Worm (Caenorhabditis elegans): ENCODE data around the gene ant-1.4.

The ant-1.4 gene

ce11 chrIV:8481308-8481707 is 21.2 kb upstream of the ant-1.4 start, which contains the start of gene spp-8 (continued):
- TF ChIP-seq F10B5.3 (tag; optimal IDR thresholded peaks at IDR 0.05) (no peak), ceh-20 (GFP tag; IDR thresholded peaks at IDR 0.05) (peak; percentile 92), ztf-7 (tag; optimal IDR thresholded peaks at IDR 0.05) (no peak), saeg-2 (GFP tag; IDR thresholded peaks at IDR 0.05) (no peak), Y5F2A.4 (GFP tag; optimal IDR thresholded peaks at IDR 0.05) (no peak), Y48G9A.11 (GFP tag; IDR thresholded peaks at IDR 0.05) (no peak), dpl-1 (GFP tag; optimal IDR thresholded peaks at IDR 0.05) (no peak), tag-97 (GFP tag; IDR thresholded peaks at IDR 0.05) (no peak), dmd-9 (GFP tag; IDR thresholded peaks at IDR 0.05) (no peak), nhr-41 (GFP tag; IDR thresholded peaks at IDR 0.05) (no peak), F26F4.8 (GFP tag; conservative IDR thresholded peaks at IDR 0.05) (no peak), zip-2 (tag; optimal IDR thresholded peaks at IDR 0.05) (no peak), pqm-1 (tag; optimal IDR thresholded peaks at IDR 0.05) (peak; percentile 93), nhr-10 (tag; optimal IDR thresholded peaks at IDR 0.05) (no peak)

- TF ChIP-seq mep-1 (tag; optimal IDR thresholded peaks at IDR 0.05), result no peak
- no peak for TF ChIP-seq mxl-2 (GFP tag; conservative IDR thresholded peaks at IDR 0.05)
- no peak for TF ChIP-seq ceh-32 (tag; optimal IDR thresholded peaks at IDR 0.05; ENCODE audit: poor library complexity)
- no peak for TF ChIP-seq hif-1 (tag; optimal IDR thresholded peaks at IDR 0.05)
- TF ChIP-seq mxl-3 (GFP tag; optimal IDR thresholded peaks at IDR 0.05), result no peak
- no peak for TF ChIP-seq snpc-4 (tag; optimal IDR thresholded peaks at IDR 0.05)
- no peak for TF ChIP-seq egl-27 (tag; optimal IDR thresholded peaks at IDR 0.05)
- TF ChIP-seq Y5F2A.4 (GFP tag; optimal IDR thresholded peaks at IDR 0.05), result no peak
- no peak for TF ChIP-seq F26F4.8 (GFP tag; conservative IDR thresholded peaks at IDR 0.05)
- no peak for TF ChIP-seq ztf-11 (tag; optimal IDR thresholded peaks at IDR 0.05)
- no peak for TF ChIP-seq fkh-10 (GFP tag; optimal IDR thresholded peaks at IDR 0.05)
- no peak for TF ChIP-seq jun-1 (tag; optimal IDR thresholded peaks at IDR 0.05)
- no peak for TF ChIP-seq lin-39 (tag; optimal IDR thresholded peaks at IDR 0.05)
- no peak for TF ChIP-seq lin-13 (GFP tag; optimal IDR thresholded peaks at IDR 0.05)
- TF ChIP-seq nhr-77 (tag; optimal IDR thresholded peaks at IDR 0.05), result no peak
- no peak for TF ChIP-seq dpl-1 (GFP tag; optimal IDR thresholded peaks at IDR 0.05)
- TF ChIP-seq nhr-111 (GFP tag; optimal IDR thresholded peaks at IDR 0.05), result no peak
- no peak for TF ChIP-seq lin-29 (GFP tag; IDR thresholded peaks at IDR 0.05)
- no peak for TF ChIP-seq hlh-30 (tag; optimal IDR thresholded peaks at IDR 0.05; ENCODE audit: insufficient read depth)
- no peak for TF ChIP-seq snpc-1.2 (GFP tag; IDR thresholded peaks at IDR 0.05)
Measured at ce11 chrIV:8479346-8479745, 19.2 kb upstream of the ant-1.4 start, which contains the start of gene hlh-12. hlh-12 (minus strand) TSS chrIV:8479446.

DNA sequence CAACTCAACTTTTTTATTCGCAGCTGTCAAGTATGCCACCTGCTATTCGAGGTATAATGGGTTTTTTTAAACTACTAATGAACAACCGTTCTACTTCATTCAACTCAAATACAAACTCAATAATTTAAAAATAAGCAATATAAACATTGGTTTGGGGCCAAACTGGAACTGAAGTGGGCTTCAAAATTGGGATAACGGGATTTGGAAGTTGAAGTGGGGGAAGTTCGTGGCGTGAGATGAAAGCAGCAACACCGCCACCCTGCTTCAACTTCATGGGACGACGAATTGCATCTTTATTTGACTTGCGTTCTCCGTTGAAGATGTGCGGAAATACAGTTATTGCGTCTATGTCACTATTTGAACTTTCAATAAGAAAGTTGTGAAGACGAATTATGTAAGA is 18.4 kb upstream of the ant-1.4 start:
- 0 out of 2 replicates have a peak, but pooled peaks have one; percentile 60 for TF ChIP-seq T26A8.4 (GFP tag; IDR thresholded peaks at IDR 0.05)
- TF ChIP-seq Y75B8A.6 (GFP tag; IDR thresholded peaks at IDR 0.05), result 0 out of 2 replicates have a peak, but pooled peaks have one; percentile 15
- TF ChIP-seq daf-16 (GFP tag; optimal IDR thresholded peaks at IDR 0.05), result peak in 1 of 2 experiments; percentile 78
- no peak for TF ChIP-seq daf-16 (tag; optimal IDR thresholded peaks at IDR 0.05)
- 0 out of 2 replicates have a peak, but pooled peaks have one; percentile 24 for TF ChIP-seq lim-7 (GFP tag; IDR thresholded peaks at IDR 0.05)
- TF ChIP-seq set-16 (GFP tag; IDR thresholded peaks at IDR 0.05), result no peak
- no peak for TF ChIP-seq hlh-11 (tag; optimal IDR thresholded peaks at IDR 0.05)
- no peak for TF ChIP-seq rbr-2 (tag; optimal IDR thresholded peaks at IDR 0.05)
